Worm (Caenorhabditis elegans): Measurements from ENCODE around the gene memi-3.

- no peak for TF ChIP-seq nhr-11 (tag; optimal IDR thresholded peaks at IDR 0.05)
- no peak for TF ChIP-seq ceh-24 (tag; optimal IDR thresholded peaks at IDR 0.05)
- TF ChIP-seq tbx-7 (tag; optimal IDR thresholded peaks at IDR 0.05) = no peak
These were observed 39.2 kb downstream of the memi-3 start for ce11 chrIV:11363806-11364562.

Measured in whole organism, late embryonic.